Worm (Caenorhabditis elegans) whole organism, midembryonic: ENCODE results near the gene her-1.

Experiments used
- cog-1 ChIP-seq: sonication (generic microtip); optimal IDR thresholded peaks from 2 replicates; lab custom pipeline; 2016; ENCODE audit warnings: missing genetic modification characterization, missing compliant biosample characterization
- flt-1 ChIP-seq: fragments of 200-800 bp; sonication (Bioruptor generic); IDR thresholded peaks from 2 replicates; pipeline ENCODE4 v1.3.6; 2022; ENCODE audit warnings: missing genetic modification characterization, missing compliant biosample characterization
- klf-2 ChIP-seq: fragments of 200-800 bp; sonication (Bioruptor generic); conservative IDR thresholded peaks from 2 replicates; pipeline ENCODE4 v1.3.6; 2022; ENCODE audit warnings: missing genetic modification reagents, missing genetic modification characterization, missing compliant biosample characterization
- ref-1 ChIP-seq: fragments of 200-800 bp; sonication (Bioruptor generic); conservative IDR thresholded peaks from 2 replicates; pipeline ENCODE4 v1.3.6; 2022; ENCODE audit warnings: missing genetic modification reagents, missing genetic modification characterization, missing compliant biosample characterization
- tab-1 ChIP-seq: fragments of 200-800 bp; sonication (Bioruptor generic); IDR thresholded peaks from 2 replicates; pipeline ENCODE4 v1.3.6; 2022; ENCODE audit warnings: missing genetic modification characterization, missing compliant biosample characterization
- ztf-23 ChIP-seq: fragments of 200-800 bp; sonication (Bioruptor generic); IDR thresholded peaks from 2 replicates; pipeline ENCODE4 v1.3.6; 2022; ENCODE audit warnings: missing genetic modification reagents, missing genetic modification characterization, missing compliant biosample characterization
- ztf-29 ChIP-seq: fragments of 200-800 bp; sonication (Bioruptor generic); IDR thresholded peaks from 2 replicates; pipeline ENCODE4 v1.3.6; 2022; ENCODE audit warnings: missing genetic modification reagents, missing genetic modification characterization, missing compliant biosample characterization

- TF ChIP-seq ztf-23 (GFP tag; lab: Robert Waterston, UW) (no peak), flt-1 (GFP tag; lab: Robert Waterston, UW) (no peak), cog-1 (tag; lab: Kevin White, UChicago) (no peak), tab-1 (GFP tag; lab: Robert Waterston, UW) (no peak), klf-2 (GFP tag; lab: Robert Waterston, UW) (no peak), ref-1 (GFP tag; lab: Robert Waterston, UW) (no peak), ztf-29 (no peak)
Measured at ce11 chrV:9709747-9710146, 12.9 kb downstream of the her-1 start, which contains the start of gene tag-120.
